Fruit fly (Drosophila melanogaster) whole organism, prepupa: Measurements from ENCODE around the gene CG12278.

Experiments used
- CG11762 ChIP-seq: fragments of 200-800 bp; sonication (Bioruptor generic); optimal IDR thresholded peaks from 3 replicates; lab custom pipeline; 2016; ENCODE audit warnings: missing biosample characterization, missing genetic modification characterization; ENCODE audit not compliant: insufficient read depth
- CG11902 ChIP-seq: fragments of 200-800 bp; sonication (Bioruptor generic); optimal IDR thresholded peaks from 3 replicates; lab custom pipeline; 2016; ENCODE audit warnings: missing biosample characterization, missing genetic modification characterization
- CG15336 ChIP-seq: fragments of 200-800 bp; sonication (Bioruptor generic); IDR thresholded peaks from 2 replicates; pipeline ENCODE4 v1.3.6; 2022; ENCODE audit warnings: missing biosample characterization, missing genetic modification characterization
- CG1621 ChIP-seq: fragments of 200-800 bp; sonication (Bioruptor generic); optimal IDR thresholded peaks from 3 replicates; lab custom pipeline; 2018; ENCODE audit warnings: missing biosample characterization, mild to moderate bottlenecking, missing genetic modification characterization
- CG16779 ChIP-seq: fragments of 200-800 bp; sonication (Bioruptor generic); optimal IDR thresholded peaks from 3 replicates; lab custom pipeline; 2017; ENCODE audit warnings: missing biosample characterization, mild to moderate bottlenecking, missing genetic modification characterization
- CG3032 ChIP-seq: fragments of 200-800 bp; optimal IDR thresholded peaks from 2 replicates; lab custom pipeline; 2019; ENCODE audit warnings: missing biosample characterization, mild to moderate bottlenecking, missing genetic modification characterization, moderate library complexity
- CG31627 ChIP-seq: fragments of 200-800 bp; sonication (Bioruptor generic); optimal IDR thresholded peaks from 3 replicates; lab custom pipeline; 2016; ENCODE audit warnings: missing biosample characterization, missing genetic modification characterization
- CG34406 ChIP-seq: fragments of 200-800 bp; sonication (Bioruptor generic); optimal IDR thresholded peaks from 3 replicates; lab custom pipeline; 2016; ENCODE audit warnings: missing biosample characterization, missing genetic modification characterization
- CG6276 ChIP-seq: fragments of 200-800 bp; sonication (Bioruptor generic); optimal IDR thresholded peaks from 2 replicates; lab custom pipeline; 2017; ENCODE audit warnings: missing biosample characterization, mild to moderate bottlenecking, missing genetic modification characterization
- CG6792 ChIP-seq: fragments of 200-800 bp; sonication (Bioruptor generic); optimal IDR thresholded peaks from 3 replicates; lab custom pipeline; 2016; ENCODE audit warnings: missing biosample characterization, missing genetic modification characterization
- CG6808 ChIP-seq: fragments of 200-800 bp; sonication (Bioruptor generic); optimal IDR thresholded peaks from 3 replicates; lab custom pipeline; 2017; ENCODE audit warnings: missing biosample characterization, missing genetic modification characterization, mild to moderate bottlenecking, moderate library complexity, missing genetic modification reagents
- CG8119 ChIP-seq: fragments of 200-800 bp; sonication (Bioruptor generic); IDR thresholded peaks from 3 replicates; pipeline ENCODE4 v1.3.6; 2022; ENCODE audit warnings: missing biosample characterization, missing genetic modification characterization
- CG8319 ChIP-seq: fragments of 200-800 bp; sonication (Bioruptor generic); optimal IDR thresholded peaks from 3 replicates; lab custom pipeline; 2016; ENCODE audit warnings: missing biosample characterization, missing genetic modification characterization
- CG8632 ChIP-seq: fragments of 200-800 bp; sonication (Bioruptor generic); optimal IDR thresholded peaks from 3 replicates; lab custom pipeline; 2016; ENCODE audit warnings: missing biosample characterization, missing genetic modification characterization
- CG9139 ChIP-seq: fragments of 200-800 bp; sonication (Bioruptor generic); optimal IDR thresholded peaks from 3 replicates; lab custom pipeline; 2017; ENCODE audit warnings: missing biosample characterization, mild to moderate bottlenecking, missing genetic modification characterization
- Eip75B ChIP-seq: fragments of 200-800 bp; sonication (Bioruptor generic); optimal IDR thresholded peaks from 3 replicates; lab custom pipeline; 2016; ENCODE audit warnings: missing biosample characterization, missing genetic modification characterization
- Eip78C ChIP-seq: fragments of 200-800 bp; sonication (Bioruptor generic); peaks from one replicate; lab custom pipeline; 2016; ENCODE audit warnings: missing biosample characterization, missing genetic modification characterization
- Ets21C ChIP-seq: fragments of 200-800 bp; sonication (Bioruptor generic); optimal IDR thresholded peaks from 3 replicates; lab custom pipeline; 2016; ENCODE audit warnings: missing biosample characterization, missing genetic modification characterization
- Ets96B ChIP-seq: fragments of 200-800 bp; optimal IDR thresholded peaks from 2 replicates; lab custom pipeline; 2019; ENCODE audit warnings: missing biosample characterization, mild to moderate bottlenecking, missing genetic modification characterization, moderate library complexity
- Gug ChIP-seq: fragments of 200-800 bp; sonication (Bioruptor generic); IDR thresholded peaks from 2 replicates; pipeline ENCODE4 v1.3.6; 2022; ENCODE audit warnings: missing biosample characterization, missing genetic modification characterization
- Hr38 ChIP-seq: sonication (Bioruptor generic); optimal IDR thresholded peaks from 2 replicates; lab custom pipeline; 2016; ENCODE audit warnings: missing biosample characterization, missing genetic modification characterization
- Hr39 ChIP-seq: fragments of 200-800 bp; sonication (Bioruptor generic); optimal IDR thresholded peaks from 2 replicates; lab custom pipeline; 2016; ENCODE audit warnings: missing biosample characterization, missing genetic modification characterization
- Hr4 ChIP-seq: fragments of 200-800 bp; sonication (Bioruptor generic); optimal IDR thresholded peaks from 3 replicates; lab custom pipeline; 2016; ENCODE audit warnings: missing biosample characterization, missing genetic modification characterization
- Met ChIP-seq: fragments of 200-800 bp; sonication (Bioruptor generic); optimal IDR thresholded peaks from 3 replicates; lab custom pipeline; 2016; ENCODE audit warnings: missing biosample characterization, missing genetic modification characterization
- Sox102F ChIP-seq: fragments of 200-800 bp; sonication (Bioruptor generic); optimal IDR thresholded peaks from 2 replicates; lab custom pipeline; 2016; ENCODE audit warnings: missing biosample characterization, mild to moderate bottlenecking, missing genetic modification characterization
- Sox14 ChIP-seq: fragments of 200-800 bp; sonication (Bioruptor generic); optimal IDR thresholded peaks from 3 replicates; lab custom pipeline; 2016; ENCODE audit warnings: missing biosample characterization, missing genetic modification characterization
- achi ChIP-seq: fragments of 200-800 bp; sonication (Bioruptor generic); optimal IDR thresholded peaks from 3 replicates; lab custom pipeline; 2016; ENCODE audit warnings: missing biosample characterization, missing genetic modification characterization
- dsx ChIP-seq: fragments of 200-800 bp; optimal IDR thresholded peaks from 3 replicates; lab custom pipeline; 2019; ENCODE audit warnings: missing biosample characterization, mild to moderate bottlenecking, missing genetic modification characterization, moderate library complexity; ENCODE audit not compliant: poor library complexity, severe bottlenecking
- fd59A ChIP-seq: fragments of 200-800 bp; sonication (Bioruptor generic); optimal IDR thresholded peaks from 2 replicates; lab custom pipeline; 2017; ENCODE audit warnings: missing biosample characterization, mild to moderate bottlenecking, missing genetic modification characterization, missing genetic modification reagents
- fd85E ChIP-seq: fragments of 200-800 bp; sonication (Bioruptor generic); optimal IDR thresholded peaks from 3 replicates; lab custom pipeline; 2016; ENCODE audit warnings: missing biosample characterization, missing genetic modification characterization
- fkh ChIP-seq: fragments of 200-800 bp; sonication (Bioruptor generic); optimal IDR thresholded peaks from 3 replicates; lab custom pipeline; 2017; ENCODE audit warnings: missing biosample characterization, mild to moderate bottlenecking, missing genetic modification characterization, moderate library complexity
- lz ChIP-seq: fragments of 200-800 bp; sonication (Bioruptor generic); optimal IDR thresholded peaks from 3 replicates; lab custom pipeline; 2016; ENCODE audit warnings: missing biosample characterization, missing genetic modification characterization
- salr ChIP-seq, 2 experiments: fragments of 200-800 bp; sonication (Bioruptor generic); optimal IDR thresholded peaks; 3 replicates each; lab custom pipeline; 2016 to 2018; ENCODE audit warnings: missing biosample characterization in 2 of 2, missing genetic modification characterization in 2 of 2, mild to moderate bottlenecking in 1 of 2
- spab ChIP-seq: fragments of 200-800 bp; sonication (Bioruptor generic); optimal IDR thresholded peaks from 2 replicates; lab custom pipeline; 2017; ENCODE audit warnings: missing biosample characterization, mild to moderate bottlenecking, missing genetic modification characterization, missing genetic modification reagents
- svp ChIP-seq: fragments of 200-800 bp; sonication (Bioruptor generic); peaks from one replicate; lab custom pipeline; 2016; ENCODE audit warnings: missing biosample characterization, missing genetic modification characterization
- topi ChIP-seq: fragments of 200-800 bp; sonication (Bioruptor generic); optimal IDR thresholded peaks from 3 replicates; lab custom pipeline; 2016; ENCODE audit warnings: missing biosample characterization, missing genetic modification characterization
- vri ChIP-seq: fragments of 200-800 bp; sonication (Bioruptor generic); optimal IDR thresholded peaks from 3 replicates; lab custom pipeline; 2016; ENCODE audit warnings: missing biosample characterization, mild to moderate bottlenecking, missing genetic modification characterization

Gene CG12278

DNA sequence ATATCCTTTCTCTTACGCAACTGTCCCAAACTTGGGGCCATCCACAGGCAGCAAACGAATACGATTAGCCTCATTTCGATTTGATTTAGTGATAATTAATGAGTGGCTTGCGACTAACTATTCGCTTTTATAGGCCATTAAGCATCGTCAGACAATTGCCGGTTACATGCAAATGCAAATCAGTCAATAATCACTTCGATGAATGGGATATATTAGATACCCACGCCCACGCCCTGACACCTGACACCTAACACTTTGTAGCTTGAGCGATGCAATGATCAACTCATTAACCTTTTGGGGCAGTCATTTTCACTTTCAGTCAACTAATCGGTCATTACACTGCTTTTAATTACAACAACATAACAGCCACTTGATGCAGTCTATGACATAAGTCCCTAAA lies 7.0 kb downstream of the CG12278 start, which contains the start of gene Jhbp15:
Gene Jhbp15, minus strand, starts transcription at position 101 of the 400 bp plus-strand sequence.
- no peak for TF ChIP-seq CG1621
- no peak for TF ChIP-seq spab
- no peak for TF ChIP-seq CG6276 (GFP tag; lab: Kevin White, UChicago)
- TF ChIP-seq Hr38 (GFP tag; lab: Kevin White, UChicago): no peak

DNA sequence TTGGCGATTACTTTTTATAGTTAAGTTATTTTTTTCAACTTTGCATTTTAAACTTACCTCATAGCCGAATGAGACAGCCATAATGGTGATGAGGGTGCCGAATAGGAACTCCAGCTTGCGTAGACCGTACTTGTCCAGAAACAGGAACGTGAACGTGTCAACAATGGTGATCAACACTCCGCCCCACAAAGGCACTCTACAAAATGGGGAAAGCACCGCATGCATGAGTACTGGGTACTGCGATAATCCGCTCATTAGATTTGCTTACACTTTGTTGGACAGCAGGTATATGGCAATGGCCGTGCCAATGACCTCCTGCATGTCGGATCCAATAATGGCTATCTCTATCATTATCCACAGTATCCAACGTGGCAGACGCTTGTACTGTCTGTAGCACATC lies 13.7 kb downstream of the CG12278 start:
- TF ChIP-seq CG8119 (GFP tag; lab: Robert Waterston, UW) (no peak), Hr39 (GFP tag; lab: Kevin White, UChicago) (no peak), CG11762 (GFP tag; lab: Kevin White, UChicago) (no peak), dsx (GFP tag; lab: Kevin White, UChicago) (no peak), fkh (no peak), Ets21C (GFP tag; lab: Kevin White, UChicago) (no peak), CG9139 (GFP tag; lab: Kevin White, UChicago) (no peak), Met (no peak), Sox102F (GFP tag; lab: Kevin White, UChicago) (no peak), CG6276 (GFP tag; lab: Kevin White, UChicago) (no peak), achi (GFP tag; lab: Kevin White, UChicago) (no peak), CG11902 (GFP tag; lab: Kevin White, UChicago) (no peak), CG15336 (GFP tag; lab: Robert Waterston, UW) (no peak), CG16779 (tag; lab: Kevin White, UChicago) (no peak), CG6792 (GFP tag; lab: Kevin White, UChicago) (no peak), topi (no peak)

DNA sequence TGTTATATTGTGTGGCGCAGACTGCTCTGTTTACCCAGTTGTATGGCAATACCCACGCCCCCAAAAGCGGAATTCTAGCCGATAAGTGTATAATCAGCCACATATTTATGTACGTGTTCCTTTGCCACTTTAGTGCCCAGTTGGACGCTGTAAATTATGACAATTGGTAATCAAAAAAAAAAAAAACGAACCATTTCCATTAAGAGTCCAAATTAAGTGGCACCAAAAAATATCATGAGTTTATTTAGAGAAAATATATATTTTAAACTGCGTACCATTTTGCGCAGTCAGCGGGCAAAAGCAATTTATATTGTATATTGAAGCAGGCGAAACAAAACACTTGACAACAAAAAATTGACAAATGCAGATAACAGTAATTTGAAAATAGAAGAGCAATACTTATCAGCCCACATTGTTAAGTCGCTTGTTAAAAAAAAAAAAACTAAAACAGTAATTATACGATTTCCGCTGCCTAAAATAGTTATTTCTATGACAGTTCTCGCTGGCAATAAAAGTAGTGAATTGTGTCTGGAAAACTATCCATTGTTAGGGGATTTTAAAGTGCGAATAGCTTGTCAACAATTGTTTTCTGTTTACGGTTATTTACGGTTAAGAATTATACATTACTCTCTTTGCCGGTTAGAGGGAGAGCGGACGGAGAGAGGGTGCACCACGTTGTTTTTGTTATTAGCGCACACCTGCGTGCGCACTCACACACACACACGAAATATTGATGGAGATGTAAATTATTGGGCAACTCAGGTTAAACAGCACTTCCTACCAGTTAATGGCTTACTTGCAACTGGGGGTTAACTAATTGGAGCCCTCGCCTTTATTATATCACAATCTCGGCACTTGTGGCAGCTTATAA lies 15.9 kb downstream of the CG12278 start:
- TF ChIP-seq Sox102F (GFP tag; lab: Kevin White, UChicago): peak; percentile 17
- no peak for TF ChIP-seq CG1621
- TF ChIP-seq Eip78C (GFP tag; lab: Kevin White, UChicago): peak; percentile 66
- TF ChIP-seq CG6276 (GFP tag; lab: Kevin White, UChicago): no peak
- TF ChIP-seq CG11762 (GFP tag; lab: Kevin White, UChicago): no peak
- no peak for TF ChIP-seq fd59A (GFP tag; lab: Kevin White, UChicago)
- TF ChIP-seq svp (GFP tag; lab: Kevin White, UChicago): peak; percentile 70
- TF ChIP-seq vri (GFP tag; lab: Kevin White, UChicago): peak; percentile 47
- TF ChIP-seq CG8119 (GFP tag; lab: Robert Waterston, UW): no peak
- TF ChIP-seq Met: peak; percentile 8
- peak; percentile 42 for TF ChIP-seq fkh

DNA sequence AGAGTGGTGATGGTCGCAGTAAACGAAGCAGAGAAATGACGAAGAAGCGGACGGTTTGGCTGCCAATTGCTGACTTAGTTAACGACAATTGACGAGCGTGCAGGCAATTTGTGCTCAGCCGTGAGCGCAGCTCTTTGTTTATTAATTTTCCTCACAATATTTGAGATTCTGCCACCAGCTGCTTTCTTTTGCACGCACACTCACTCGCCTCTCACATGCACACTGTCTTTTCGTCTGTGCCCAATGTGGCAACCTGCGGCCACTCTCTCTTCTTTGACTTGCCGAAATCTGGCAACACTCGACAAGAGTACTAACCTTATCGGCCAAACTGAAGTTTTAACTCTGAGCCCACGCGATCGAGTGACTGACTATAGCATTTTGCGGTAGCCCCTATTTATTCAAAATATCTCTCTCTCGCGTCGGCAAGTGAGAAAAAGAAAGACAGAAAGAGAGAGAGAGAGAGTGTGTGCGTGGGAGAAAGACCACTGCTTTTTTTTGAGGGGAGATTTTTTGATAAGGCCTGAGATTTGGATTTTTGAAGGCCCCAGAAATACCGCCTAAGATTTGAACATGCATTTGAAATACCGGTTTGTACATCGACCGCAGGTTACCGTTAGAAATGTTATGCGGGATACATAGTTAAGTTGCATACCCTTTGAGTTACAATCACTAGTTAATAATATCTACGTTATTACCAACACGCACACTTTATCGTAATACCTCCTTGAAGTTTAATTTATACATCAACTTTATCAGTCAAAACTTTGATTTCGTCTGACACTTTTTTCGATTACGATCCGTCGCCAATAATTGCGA lies 16.8 kb downstream of the CG12278 start, which contains the start of gene Mvl:
Gene Mvl, minus strand, starts transcription at position 371 of the 816 bp plus-strand sequence.
- peak; percentile 68 for TF ChIP-seq svp (GFP tag; lab: Kevin White, UChicago)
- peak; percentile 6 for TF ChIP-seq CG3032
- TF ChIP-seq Gug (GFP tag; lab: Robert Waterston, UW): no peak
- TF ChIP-seq CG9139 (GFP tag; lab: Kevin White, UChicago): no peak
- TF ChIP-seq salr (GFP tag; optimal IDR thresholded peaks at IDR 0.05; lab: Kevin White, UChicago): no peak
- no peak for TF ChIP-seq Ets21C (GFP tag; lab: Kevin White, UChicago)
- TF ChIP-seq lz (GFP tag; lab: Kevin White, UChicago): no peak
- peak; percentile 9 for TF ChIP-seq vri (GFP tag; lab: Kevin White, UChicago)
- no peak for TF ChIP-seq CG34406 (GFP tag; lab: Kevin White, UChicago)
- TF ChIP-seq CG8319 (GFP tag; lab: Kevin White, UChicago): no peak
- no peak for TF ChIP-seq Eip75B (GFP tag; lab: Kevin White, UChicago)
- TF ChIP-seq CG6276 (GFP tag; lab: Kevin White, UChicago): no peak
- no peak for TF ChIP-seq Hr38 (GFP tag; lab: Kevin White, UChicago)
- peak; percentile 24 for TF ChIP-seq achi (GFP tag; lab: Kevin White, UChicago)
- peak; percentile 25 for TF ChIP-seq CG1621
- TF ChIP-seq CG8632: no peak
- no peak for TF ChIP-seq fkh
- TF ChIP-seq Hr4 (GFP tag; lab: Kevin White, UChicago): no peak
- TF ChIP-seq Sox102F (GFP tag; lab: Kevin White, UChicago): no peak
- peak; percentile 51 for TF ChIP-seq Sox14 (GFP tag; lab: Kevin White, UChicago)
- no peak for TF ChIP-seq CG31627
- TF ChIP-seq Eip78C (GFP tag; lab: Kevin White, UChicago): peak; percentile 78
- no peak for TF ChIP-seq CG6808 (GFP tag; lab: Kevin White, UChicago)
- TF ChIP-seq fd85E: no peak
- TF ChIP-seq Ets96B (tag; lab: Kevin White, UChicago): no peak
